Worm (Caenorhabditis elegans): ENCODE measurements around the gene ZK757.2.

DNA sequence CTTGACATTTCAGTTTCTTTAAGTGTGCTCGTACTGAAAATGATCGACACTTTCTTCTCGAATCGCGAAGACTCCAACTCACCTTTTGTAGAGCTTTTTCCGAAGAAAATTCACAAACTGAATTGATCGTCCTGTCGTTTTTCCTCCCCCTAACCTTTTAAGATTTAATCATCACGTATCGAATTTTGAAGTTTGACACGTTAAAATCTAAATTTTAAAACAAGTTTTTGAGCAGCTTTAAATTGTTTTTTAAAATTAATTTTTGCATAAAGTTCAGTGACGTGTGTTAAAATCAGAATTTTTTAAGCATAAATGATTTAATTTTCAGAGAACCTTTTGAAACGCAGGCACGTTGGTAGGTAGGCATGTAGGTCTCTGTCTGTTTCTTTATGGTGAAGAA, 12.6 kb upstream of the ZK757.2 start, which contains the start of gene alg-4:
- TF ChIP-seq him-1 (tag; optimal IDR thresholded peaks at IDR 0.05) (no peak), W03F9.2 (tag; optimal IDR thresholded peaks at IDR 0.05) (no peak)
